Fruit fly (Drosophila melanogaster): ENCODE measurements around the gene mof.

DNA sequence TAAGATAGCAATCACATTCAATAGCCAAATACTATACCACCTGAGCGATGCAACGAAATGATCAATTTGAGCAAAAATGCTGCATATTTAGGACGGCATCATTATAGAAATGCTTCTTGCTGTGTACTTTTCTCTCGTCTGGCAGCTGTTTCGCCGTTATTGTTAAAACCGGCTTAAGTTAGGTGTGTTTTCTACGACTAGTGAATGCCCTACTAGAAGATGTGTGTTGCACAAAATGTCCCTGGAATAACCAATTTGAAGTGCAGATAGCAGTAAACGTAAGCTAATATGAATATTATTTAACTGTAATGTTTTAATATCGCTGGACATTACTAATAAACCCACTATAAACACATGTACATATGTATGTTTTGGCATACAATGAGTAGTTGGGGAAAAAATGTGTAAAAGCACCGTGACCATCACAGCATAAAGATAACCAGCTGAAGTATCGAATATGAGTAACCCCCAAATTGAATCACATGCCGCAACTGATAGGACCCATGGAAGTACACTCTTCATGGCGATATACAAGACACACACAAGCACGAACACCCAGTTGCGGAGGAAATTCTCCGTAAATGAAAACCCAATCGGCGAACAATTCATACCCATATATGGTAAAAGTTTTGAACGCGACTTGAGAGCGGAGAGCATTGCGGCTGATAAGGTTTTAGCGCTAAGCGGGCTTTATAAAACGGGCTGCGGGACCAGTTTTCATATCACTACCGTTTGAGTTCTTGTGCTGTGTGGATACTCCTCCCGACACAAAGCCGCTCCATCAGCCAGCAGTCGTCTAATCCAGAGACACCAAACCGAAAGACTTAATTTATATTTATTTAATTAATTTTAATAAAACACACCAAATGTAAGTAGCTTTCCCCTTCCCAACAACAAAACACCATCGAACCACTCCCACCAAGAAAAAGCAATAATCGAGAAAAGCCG lies 23.8 kb upstream of the mof start, which contains the start of gene Act5C:
- TF ChIP-seq Myc (optimal IDR thresholded peaks at IDR 0.05), result no peak
- no peak for TF ChIP-seq h (optimal IDR thresholded peaks at IDR 0.05)

Measured in Kc167 (cell line).